Worm (Caenorhabditis elegans): ENCODE measurements around the gene C33A12.4.

C33A12.4 gene

DNA sequence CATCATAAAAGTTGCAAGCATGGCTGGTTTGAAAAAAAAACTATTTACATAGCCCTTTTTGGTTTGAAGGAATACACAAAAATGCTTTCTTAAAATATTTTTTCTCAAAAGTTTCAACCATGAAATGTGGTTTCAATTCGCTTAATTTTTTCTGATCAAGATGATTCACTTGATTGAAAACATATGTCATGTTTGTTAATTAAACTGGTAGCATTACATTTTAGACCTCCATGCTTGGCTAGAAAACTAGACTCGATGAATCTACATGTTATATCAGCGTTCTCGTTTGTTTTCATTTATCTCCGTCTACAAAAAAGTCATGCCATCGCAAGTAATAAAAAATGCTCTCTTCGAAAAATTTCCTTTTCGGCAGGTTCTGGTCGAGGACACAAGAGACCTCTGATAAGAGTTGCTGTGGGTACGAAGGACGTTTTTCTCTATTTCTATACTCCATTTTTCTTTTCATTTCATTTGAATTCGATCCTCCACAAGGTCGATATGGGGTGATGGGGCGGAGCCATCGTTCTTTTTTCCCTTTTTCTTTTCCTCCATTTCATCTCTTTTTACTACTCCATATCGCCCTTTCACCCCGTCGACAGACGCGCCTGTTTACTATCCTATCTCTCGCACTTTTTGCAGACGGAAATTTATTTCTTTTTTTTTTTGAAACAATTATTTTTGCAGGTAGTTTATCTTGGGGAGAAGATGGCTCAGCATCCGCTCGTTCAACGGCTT, 15.5 kb upstream of the C33A12.4 start, which contains the start of gene elo-1 (continued):
- no peak for TF ChIP-seq snpc-4 (GFP tag; optimal IDR thresholded peaks at IDR 0.05)
- TF ChIP-seq snpc-4 (tag; optimal IDR thresholded peaks at IDR 0.05), result peak in 1 of 4 experiments; percentile 26
- no peak for TF ChIP-seq ztf-6 (GFP tag; IDR thresholded peaks at IDR 0.05)
- no peak for TF ChIP-seq nfya-2 (GFP tag; IDR thresholded peaks at IDR 0.05)
- no peak for TF ChIP-seq cebp-1 (GFP tag; IDR thresholded peaks at IDR 0.05)
- TF ChIP-seq cebp-1 (tag; optimal IDR thresholded peaks at IDR 0.05), result peak; percentile 41
- TF ChIP-seq K11D2.4 (GFP tag; IDR thresholded peaks at IDR 0.05), result no peak
- no peak for TF ChIP-seq Y95B8A.8 (GFP tag; IDR thresholded peaks at IDR 0.05)
- peak; percentile 29 for TF ChIP-seq lin-54 (GFP tag; optimal IDR thresholded peaks at IDR 0.05)
- TF ChIP-seq hlh-26 (GFP tag; conservative IDR thresholded peaks at IDR 0.05), result no peak
- TF ChIP-seq ccch-3 (GFP tag; optimal IDR thresholded peaks at IDR 0.05), result no peak
- no peak for TF ChIP-seq unc-130 (GFP tag; optimal IDR thresholded peaks at IDR 0.05)
- TF ChIP-seq madf-10 (tag; optimal IDR thresholded peaks at IDR 0.05), result peak; percentile 14
- no peak for TF ChIP-seq hsf-1 (GFP tag; IDR thresholded peaks at IDR 0.05)
- no peak for TF ChIP-seq mes-4 (tag; optimal IDR thresholded peaks at IDR 0.05)
- TF ChIP-seq repo-1 (tag; optimal IDR thresholded peaks at IDR 0.05), result no peak
- TF ChIP-seq lin-35 (GFP tag; optimal IDR thresholded peaks at IDR 0.05), result no peak
- peak; percentile 15 for TF ChIP-seq ztf-22 (GFP tag; optimal IDR thresholded peaks at IDR 0.05)
- no peak for TF ChIP-seq D2030.7 (GFP tag; IDR thresholded peaks at IDR 0.05)
- no peak for TF ChIP-seq fkh-3 (tag; optimal IDR thresholded peaks at IDR 0.05)
- no peak for TF ChIP-seq lsl-1 (GFP tag; optimal IDR thresholded peaks at IDR 0.05)

DNA sequence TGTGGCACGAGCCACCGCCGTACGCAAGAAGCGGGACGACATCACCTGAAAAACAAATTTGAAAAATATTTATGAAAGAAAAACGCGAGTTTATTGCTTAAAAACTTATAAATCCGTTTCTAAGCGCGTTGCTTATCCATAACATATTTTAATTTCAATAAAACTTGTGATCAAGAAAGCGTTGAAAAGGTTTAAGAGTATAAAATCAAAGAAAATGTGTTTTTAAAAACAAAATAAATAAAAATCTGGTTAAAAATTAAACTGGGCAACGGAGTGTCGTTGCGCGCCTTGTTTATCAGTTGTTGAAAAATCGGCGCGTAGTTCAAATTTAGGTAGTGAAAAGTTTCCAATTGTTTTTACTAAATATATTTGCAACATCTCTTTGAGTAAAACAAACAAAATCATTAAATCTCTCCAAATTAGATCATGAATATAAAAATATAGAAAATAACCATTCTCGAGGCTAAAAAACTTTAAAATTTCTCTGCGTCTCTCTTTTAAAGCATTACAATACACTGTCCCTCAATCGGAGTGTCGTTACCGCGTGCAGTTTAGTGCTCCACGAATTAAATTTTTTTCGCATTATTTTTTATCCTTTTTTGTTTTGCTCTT, 14.6 kb upstream of the C33A12.4 start, which contains the start of gene ndua-5:
Gene ndua-5, minus strand, starts transcription at position 51 of the 612 bp plus-strand sequence.
- TF ChIP-seq attf-3 (GFP tag; conservative IDR thresholded peaks at IDR 0.05) (peak; percentile 93), hmg-1.2 (GFP tag; IDR thresholded peaks at IDR 0.05) (peak; percentile 81), ztf-18 (tag; optimal IDR thresholded peaks at IDR 0.05) (no peak), lin-54 (GFP tag; optimal IDR thresholded peaks at IDR 0.05) (peak; percentile 80), lin-35 (GFP tag; optimal IDR thresholded peaks at IDR 0.05) (peak in 1 of 3 experiments; percentile 61), sea-2 (GFP tag; IDR thresholded peaks at IDR 0.05) (no peak), dpl-1 (GFP tag; optimal IDR thresholded peaks at IDR 0.05) (peak; percentile 53), efl-1 (GFP tag; optimal IDR thresholded peaks at IDR 0.05) (peak; percentile 56), snpc-4 (GFP tag; optimal IDR thresholded peaks at IDR 0.05) (no peak), snpc-4 (tag; optimal IDR thresholded peaks at IDR 0.05) (peak in 2 of 4 experiments; percentile 10 to 62)

DNA sequence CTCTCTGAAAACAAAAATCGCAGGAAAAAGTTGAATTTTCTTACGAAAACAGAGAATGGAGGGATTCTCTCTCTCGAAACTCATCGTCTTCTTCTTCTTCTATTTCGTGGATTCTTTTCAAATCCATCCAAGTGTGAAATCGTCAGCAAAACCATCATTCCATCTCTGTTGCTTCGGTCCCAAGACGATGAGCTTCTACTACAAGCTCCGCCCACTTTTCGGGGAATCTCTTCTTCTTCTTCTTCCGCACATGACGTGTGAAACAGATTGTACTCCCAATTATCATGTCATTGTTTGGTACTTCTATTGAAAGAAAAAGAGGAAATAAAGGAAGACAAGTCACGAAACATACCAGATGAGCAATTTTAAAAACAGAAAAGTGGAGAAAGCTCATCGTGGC, 12.8 kb upstream of the C33A12.4 start:
- TF ChIP-seq dpl-1 (GFP tag; optimal IDR thresholded peaks at IDR 0.05), result no peak
- no peak for TF ChIP-seq F22D6.2 (tag; optimal IDR thresholded peaks at IDR 0.05)
- no peak for TF ChIP-seq madf-3 (GFP tag; IDR thresholded peaks at IDR 0.05)
- TF ChIP-seq cebp-1 (GFP tag; IDR thresholded peaks at IDR 0.05), result no peak
- TF ChIP-seq cebp-1 (tag; optimal IDR thresholded peaks at IDR 0.05), result no peak

DNA sequence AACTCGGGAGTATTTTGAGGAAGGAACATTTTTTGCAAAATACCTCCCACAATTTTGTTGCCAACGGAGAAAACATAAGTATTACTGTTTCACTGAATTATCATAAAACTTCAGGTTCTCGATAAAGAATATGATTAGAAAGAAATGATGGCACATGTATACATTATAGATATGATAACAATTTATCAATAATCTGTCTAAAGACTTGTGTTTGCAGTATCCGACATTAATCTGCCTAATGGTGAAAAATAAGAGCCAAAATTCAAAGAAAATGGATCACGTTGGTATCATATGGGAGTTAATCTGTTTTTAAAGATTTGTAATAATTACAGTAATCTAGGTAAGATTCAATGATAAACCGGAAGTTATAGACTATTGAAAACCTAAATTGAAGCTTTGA, 10.3 kb upstream of the C33A12.4 start:
- TF ChIP-seq gei-17 (GFP tag; optimal IDR thresholded peaks at IDR 0.05), result no peak
- TF ChIP-seq egrh-3 (GFP tag; IDR thresholded peaks at IDR 0.05), result no peak
- no peak for TF ChIP-seq let-526 (GFP tag; IDR thresholded peaks at IDR 0.05)
- no peak for TF ChIP-seq F37B4.10 (GFP tag; IDR thresholded peaks at IDR 0.05)
- TF ChIP-seq B0336.3 (GFP tag; IDR thresholded peaks at IDR 0.05), result no peak
- no peak for TF ChIP-seq ztf-28 (GFP tag; IDR thresholded peaks at IDR 0.05)

All from whole organism, young adult.